Fruit fly (Drosophila melanogaster) whole organism, embryonic: ENCODE data around the gene Sf3b1.

ENCODE experiments used
- Aef1 ChIP-seq: fragments of 200-800 bp; sonication (Bioruptor generic); IDR thresholded peaks from 3 replicates; pipeline ENCODE4 v1.3.6; 2022; ENCODE audit warnings: missing biosample characterization, missing genetic modification characterization
- Bdp1 ChIP-seq: fragments of 200-800 bp; sonication (Bioruptor generic); optimal IDR thresholded peaks from 3 replicates; lab custom pipeline; 2016; ENCODE audit warnings: missing biosample characterization, missing genetic modification characterization
- Bteb2 ChIP-seq: fragments of 200-800 bp; sonication (Bioruptor generic); optimal IDR thresholded peaks from 2 replicates; lab custom pipeline; 2016; ENCODE audit warnings: missing biosample characterization, missing genetic modification characterization
- CG10366 ChIP-seq: fragments of 200-800 bp; sonication (Bioruptor generic); IDR thresholded peaks from 2 replicates; pipeline ENCODE4 v1.3.6; 2022; ENCODE audit warnings: missing biosample characterization, missing genetic modification characterization
- CG18011 ChIP-seq: fragments of 200-800 bp; sonication (Bioruptor generic); optimal IDR thresholded peaks from 2 replicates; lab custom pipeline; 2017; ENCODE audit warnings: missing biosample characterization, missing genetic modification characterization, mild to moderate bottlenecking, moderate library complexity, missing genotype
- CG18764 ChIP-seq: fragments of 200-800 bp; sonication (Bioruptor generic); optimal IDR thresholded peaks from 3 replicates; lab custom pipeline; 2016; ENCODE audit warnings: missing biosample characterization, missing genetic modification characterization
- CG2678 ChIP-seq: fragments of 200-800 bp; sonication (Bioruptor generic); optimal IDR thresholded peaks from 3 replicates; lab custom pipeline; 2019; ENCODE audit warnings: missing biosample characterization, mild to moderate bottlenecking, missing genetic modification characterization, moderate library complexity
- CG30431 ChIP-seq: fragments of 200-800 bp; sonication (Bioruptor generic); optimal IDR thresholded peaks from 2 replicates; lab custom pipeline; 2017; ENCODE audit warnings: missing biosample characterization, missing genetic modification characterization
- CG31365 ChIP-seq: fragments of 200-800 bp; sonication (Bioruptor generic); optimal IDR thresholded peaks from 2 replicates; lab custom pipeline; 2018; ENCODE audit warnings: missing biosample characterization, mild to moderate bottlenecking, missing genetic modification characterization
- CG31388 ChIP-seq: fragments of 200-800 bp; sonication (Bioruptor generic); optimal IDR thresholded peaks from 2 replicates; lab custom pipeline; 2016; ENCODE audit warnings: missing biosample characterization, missing genetic modification characterization
- CG34224 ChIP-seq: fragments of 200-800 bp; sonication (Bioruptor generic); IDR thresholded peaks from 3 replicates; pipeline ENCODE4 v1.3.6; 2022; ENCODE audit warnings: missing biosample characterization, missing genetic modification characterization; ENCODE audit not compliant: partially characterized antibody
- CG4282 ChIP-seq: fragments of 200-800 bp; sonication (Bioruptor generic); optimal IDR thresholded peaks from 2 replicates; lab custom pipeline; 2016; ENCODE audit warnings: missing biosample characterization, missing genetic modification characterization
- CG8290 ChIP-seq, 3 experiments: fragments of 200-800 bp; sonication (Bioruptor generic); optimal IDR thresholded peaks; 2 replicates each; lab custom pipeline; 2016 to 2019; ENCODE audit warnings: missing biosample characterization in 3 of 3, missing genetic modification characterization in 3 of 3, mild to moderate bottlenecking in 2 of 3, moderate library complexity in 1 of 3
- CG8359 ChIP-seq: fragments of 200-800 bp; sonication (Bioruptor generic); optimal IDR thresholded peaks from 2 replicates; lab custom pipeline; 2017; ENCODE audit warnings: missing biosample characterization, mild to moderate bottlenecking, missing genetic modification characterization, borderline replicate concordance
- CG8478 ChIP-seq: fragments of >200 bp; optimal IDR thresholded peaks from 2 replicates; lab custom pipeline; 2018
- CG8924 ChIP-seq: fragments of 200-800 bp; optimal IDR thresholded peaks from 3 replicates; lab custom pipeline; 2019; ENCODE audit warnings: missing biosample characterization, mild to moderate bottlenecking, missing genetic modification characterization, moderate library complexity
- CkIIα-i1 ChIP-seq: fragments of 200-800 bp; sonication (Bioruptor generic); IDR thresholded peaks from 2 replicates; pipeline ENCODE4 v1.3.6; 2022; ENCODE audit warnings: missing biosample characterization, missing genetic modification characterization
- CrebB ChIP-seq: fragments of 200-800 bp; sonication (Bioruptor generic); optimal IDR thresholded peaks from 3 replicates; lab custom pipeline; 2018; ENCODE audit warnings: missing biosample characterization, mild to moderate bottlenecking, missing genetic modification characterization
- Dfd ChIP-seq, 2 experiments: fragments of >200 bp; optimal IDR thresholded peaks; 2 replicates each; lab custom pipeline; 2017; ENCODE audit warnings: missing biosample characterization in 2 of 2, missing genetic modification characterization in 2 of 2
- Drgx ChIP-seq: fragments of 200-800 bp; sonication (Bioruptor generic); IDR thresholded peaks from 2 replicates; pipeline ENCODE4 v1.3.6; 2022; ENCODE audit warnings: missing biosample characterization, missing genetic modification characterization
- Eip74EF ChIP-seq, 2 experiments: fragments of 200-800 bp in 1 of 2; fragments of >200 bp in 1 of 2; sonication (Bioruptor generic) in 1 of 2; optimal IDR thresholded peaks; 2 replicates each; lab custom pipeline; 2017 to 2019; ENCODE audit warnings: missing biosample characterization in 2 of 2, missing genetic modification characterization in 2 of 2, mild to moderate bottlenecking in 1 of 2, moderate library complexity in 1 of 2
- H15 ChIP-seq: fragments of 200-800 bp; sonication (Bioruptor generic); IDR thresholded peaks from 3 replicates; pipeline ENCODE4 v1.3.6; 2022; ENCODE audit warnings: missing biosample characterization, missing genetic modification characterization
- HHEX ChIP-seq: fragments of 200-800 bp; sonication (Bioruptor generic); optimal IDR thresholded peaks from 3 replicates; lab custom pipeline; 2017; ENCODE audit warnings: missing biosample characterization, mild to moderate bottlenecking, missing genetic modification characterization, missing genetic modification reagents
- Hr3 ChIP-seq: fragments of 200-800 bp; sonication (Bioruptor generic); optimal IDR thresholded peaks from 3 replicates; lab custom pipeline; 2016; ENCODE audit warnings: missing biosample characterization, missing genetic modification characterization
- NFAT ChIP-seq: fragments of 200-800 bp; sonication (Bioruptor generic); IDR thresholded peaks from 2 replicates; pipeline ENCODE4 v1.3.6; 2022; ENCODE audit warnings: missing biosample characterization, missing genetic modification characterization
- Scr ChIP-seq: fragments of 200-800 bp; sonication (Bioruptor generic); IDR thresholded peaks from 2 replicates; pipeline ENCODE4 v1.3.6; 2022; ENCODE audit warnings: missing biosample characterization, missing genetic modification characterization; ENCODE audit not compliant: partially characterized antibody
- TFAM ChIP-seq: fragments of 200-800 bp; sonication (Bioruptor generic); optimal IDR thresholded peaks from 2 replicates; lab custom pipeline; 2017; ENCODE audit warnings: missing biosample characterization, missing genetic modification characterization, inconsistent platforms
- ab ChIP-seq: fragments of 200-800 bp; sonication (Bioruptor generic); optimal IDR thresholded peaks from 2 replicates; lab custom pipeline; 2016; ENCODE audit warnings: missing biosample characterization, missing genetic modification characterization
- ase ChIP-seq: fragments of 200-800 bp; sonication (Bioruptor generic); IDR thresholded peaks from 3 replicates; pipeline ENCODE4 v1.3.6; 2022; ENCODE audit warnings: missing biosample characterization, missing genetic modification characterization
- corto ChIP-seq: fragments of 200-800 bp; sonication (Bioruptor generic); optimal IDR thresholded peaks from 2 replicates; lab custom pipeline; 2016; ENCODE audit warnings: missing biosample characterization, mild to moderate bottlenecking, missing genetic modification characterization, moderate library complexity
- fd102C ChIP-seq: fragments of 200-800 bp; sonication (Bioruptor generic); optimal IDR thresholded peaks from 2 replicates; lab custom pipeline; 2018; ENCODE audit warnings: missing biosample characterization, mild to moderate bottlenecking, missing genetic modification characterization, moderate library complexity
- ftz-f1 ChIP-seq: fragments of 200-800 bp; sonication (Bioruptor generic); optimal IDR thresholded peaks from 2 replicates; lab custom pipeline; 2016; ENCODE audit warnings: missing biosample characterization, missing genetic modification characterization
- gem ChIP-seq: fragments of 200-800 bp; sonication (Bioruptor generic); optimal IDR thresholded peaks from 2 replicates; lab custom pipeline; 2019; ENCODE audit warnings: missing biosample characterization, mild to moderate bottlenecking, missing genetic modification characterization, moderate library complexity
- ham ChIP-seq: fragments of 200-800 bp; sonication (Bioruptor generic); IDR thresholded peaks from 2 replicates; pipeline ENCODE4 v1.3.6; 2022; ENCODE audit warnings: missing biosample characterization, missing genetic modification characterization
- knrl ChIP-seq: fragments of 200-800 bp; sonication (Bioruptor generic); IDR thresholded peaks from 3 replicates; pipeline ENCODE4 v1.3.6; 2022; ENCODE audit warnings: missing biosample characterization, missing genetic modification characterization; ENCODE audit not compliant: partially characterized antibody
- lilli ChIP-seq: fragments of 200-800 bp; sonication (Bioruptor generic); optimal IDR thresholded peaks from 3 replicates; lab custom pipeline; 2016; ENCODE audit warnings: missing biosample characterization, missing genetic modification characterization
- lmd ChIP-seq: fragments of 200-800 bp; sonication (Bioruptor generic); IDR thresholded peaks from 2 replicates; pipeline ENCODE4 v1.3.6; 2022; ENCODE audit warnings: missing biosample characterization, missing genetic modification characterization
- luna ChIP-seq: fragments of 200-800 bp; sonication (Bioruptor generic); optimal IDR thresholded peaks from 2 replicates; lab custom pipeline; 2016; ENCODE audit warnings: missing biosample characterization, missing genetic modification characterization
- nerfin-2 ChIP-seq: fragments of 200-800 bp; sonication (Bioruptor generic); IDR thresholded peaks from 2 replicates; pipeline ENCODE4 v1.3.6; 2022; ENCODE audit warnings: missing biosample characterization, missing genetic modification characterization; ENCODE audit not compliant: partially characterized antibody
- oc ChIP-seq: fragments of 200-800 bp; sonication (Bioruptor generic); optimal IDR thresholded peaks from 2 replicates; lab custom pipeline; 2018; ENCODE audit warnings: missing biosample characterization, mild to moderate bottlenecking, missing genetic modification characterization, moderate library complexity
- pan ChIP-seq, 4 experiments: fragments of >200 bp in 3 of 4; fragments of 200-800 bp in 1 of 4; sonication (Bioruptor generic) in 1 of 4; optimal IDR thresholded peaks in 3 of 4; IDR thresholded peaks in 1 of 4; 2 replicates each; pipeline versions ENCODE4 v1.3.6 to Lab custom; 2017 to 2022; ENCODE audit warnings: missing biosample characterization in 2 of 4, missing genetic modification characterization in 2 of 4, mixed read lengths in 1 of 4
- scrt ChIP-seq: fragments of 200-800 bp; sonication (Bioruptor generic); optimal IDR thresholded peaks from 2 replicates; lab custom pipeline; 2018; ENCODE audit warnings: missing biosample characterization, mild to moderate bottlenecking, missing genetic modification characterization, moderate library complexity
- seq ChIP-seq: fragments of 200-800 bp; sonication (Bioruptor generic); IDR thresholded peaks from 2 replicates; pipeline ENCODE4 v1.3.6; 2022; ENCODE audit warnings: missing biosample characterization, missing genetic modification characterization
- sob ChIP-seq: fragments of 200-800 bp; sonication (Bioruptor generic); IDR thresholded peaks from 2 replicates; pipeline ENCODE4 v1.3.6; 2022; ENCODE audit warnings: missing biosample characterization, missing genetic modification characterization
- stwl ChIP-seq: fragments of 200-800 bp; sonication (Bioruptor generic); optimal IDR thresholded peaks from 3 replicates; lab custom pipeline; 2018; ENCODE audit warnings: missing biosample characterization, mild to moderate bottlenecking, missing genetic modification characterization, moderate library complexity
- tna ChIP-seq: fragments of 200-800 bp; sonication (Bioruptor generic); IDR thresholded peaks from 2 replicates; pipeline ENCODE4 v1.3.6; 2022; ENCODE audit warnings: missing biosample characterization, missing genetic modification characterization; ENCODE audit not compliant: partially characterized antibody
- unc-4 ChIP-seq: fragments of 200-800 bp; sonication (Bioruptor generic); IDR thresholded peaks from 2 replicates; pipeline ENCODE4 v1.3.6; 2022; ENCODE audit warnings: missing biosample characterization, missing genetic modification characterization; ENCODE audit not compliant: partially characterized antibody
- zf30C ChIP-seq: fragments of 200-800 bp; sonication (Bioruptor generic); optimal IDR thresholded peaks from 3 replicates; lab custom pipeline; 2018; ENCODE audit warnings: missing biosample characterization, mild to moderate bottlenecking, missing genetic modification characterization

Sf3b1 gene

DNA sequence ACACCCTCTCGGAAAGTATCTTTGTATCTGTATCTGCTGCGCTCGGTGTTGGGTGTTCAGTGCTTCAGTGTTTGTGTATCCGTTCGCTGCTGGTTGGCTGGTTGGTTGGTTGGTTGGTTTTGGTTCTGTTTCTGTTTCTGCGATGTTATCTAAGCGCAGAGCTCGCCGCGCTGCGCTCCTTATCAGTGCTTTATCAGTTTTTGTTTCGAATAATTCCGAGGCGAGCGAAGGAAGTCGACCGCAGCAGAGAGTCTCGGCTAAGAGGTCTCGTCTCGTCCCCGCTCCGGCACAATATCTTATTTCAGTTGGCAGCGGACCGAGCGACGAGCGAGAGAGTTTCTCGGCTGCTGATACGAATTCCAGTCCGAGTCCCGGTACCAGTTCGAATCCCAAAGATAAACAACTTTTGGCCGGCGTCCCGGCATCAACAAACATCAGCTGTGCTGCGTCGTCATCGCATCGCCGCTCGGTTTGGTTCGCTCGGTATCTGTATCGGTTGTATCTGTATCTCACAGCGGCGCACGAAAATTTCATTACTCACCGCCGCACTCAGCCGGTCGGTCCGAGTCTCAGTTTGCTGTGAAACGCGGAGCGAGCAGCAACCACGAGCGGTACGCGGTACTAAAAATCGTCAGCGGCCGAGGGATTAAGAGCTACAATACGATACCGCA is 44.8 kb upstream of the Sf3b1 start (continued):
- TF ChIP-seq lmd (GFP tag; lab: Robert Waterston, UW) (no peak), Bteb2 (GFP tag; lab: Kevin White, UChicago) (no peak), Eip74EF (GFP tag; optimal IDR thresholded peaks at IDR 0.05; lab: Kevin White, UChicago) (no peak), CG10366 (GFP tag; lab: Robert Waterston, UW) (0 out of 2 replicates have a peak, but pooled peaks have one; percentile 19), Bdp1 (GFP tag; lab: Kevin White, UChicago) (no peak), corto (no peak), Scr (GFP tag; lab: Robert Waterston, UW) (peak; percentile 50), ftz-f1 (GFP tag; lab: Kevin White, UChicago) (peak; percentile 57), pan (optimal IDR thresholded peaks at IDR 0.05; lab: Kevin White, UChicago) (no peak), pan (GFP tag; optimal IDR thresholded peaks at IDR 0.05 in 1 of 2, IDR thresholded peaks at IDR 0.05 in 1 of 2) (peak in 1 of 2 experiments; percentile 24), lilli (peak; percentile 24), CG8359 (GFP tag; lab: Kevin White, UChicago) (no peak), scrt (GFP tag; lab: Kevin White, UChicago) (peak; percentile 30), H15 (GFP tag; lab: Robert Waterston, UW) (no peak), CG31388 (GFP tag; lab: Kevin White, UChicago) (no peak), Drgx (no peak), fd102C (GFP tag; lab: Kevin White, UChicago) (peak; percentile 51), sob (peak; percentile 60; the same call in 1 of the 2 replicates), NFAT (no peak), luna (no peak), CG30431 (no peak), seq (GFP tag; lab: Robert Waterston, UW) (no peak), Dfd (GFP tag; optimal IDR thresholded peaks at IDR 0.05; lab: Kevin White, UChicago) (no peak), tna (GFP tag; lab: Robert Waterston, UW) (peak; percentile 70), CG4282 (no peak), ase (GFP tag; lab: Robert Waterston, UW) (no peak), stwl (tag; lab: Kevin White, UChicago) (peak; percentile 15), Hr3 (GFP tag; lab: Kevin White, UChicago) (no peak), nerfin-2 (GFP tag; lab: Robert Waterston, UW) (peak; percentile 32; the same call in 1 of the 2 replicates), CrebB (tag; lab: Kevin White, UChicago) (peak; percentile 14), CG31365 (tag; lab: Kevin White, UChicago) (peak; percentile 0), CG8478 (lab: Kevin White, UChicago) (no peak), CG2678 (tag; lab: Kevin White, UChicago) (peak; percentile 28), ham (no peak), CG8290 (GFP tag; optimal IDR thresholded peaks at IDR 0.05; lab: Kevin White, UChicago) (peak; percentile 21), CG8290 (tag; optimal IDR thresholded peaks at IDR 0.05; lab: Kevin White, UChicago) (peak in 1 of 2 experiments; percentile 80), CG34224 (GFP tag; lab: Robert Waterston, UW) (peak; percentile 74), zf30C (GFP tag; lab: Kevin White, UChicago) (no peak), oc (tag; lab: Kevin White, UChicago) (peak; percentile 90), CG18011 (GFP tag; lab: Kevin White, UChicago) (peak; percentile 13), unc-4 (GFP tag; lab: Robert Waterston, UW) (peak; percentile 52), Aef1 (GFP tag; lab: Robert Waterston, UW) (no peak), TFAM (GFP tag; lab: Kevin White, UChicago) (no peak), CG18764 (GFP tag; lab: Kevin White, UChicago) (no peak), ab (GFP tag; lab: Kevin White, UChicago) (no peak), gem (tag; lab: Kevin White, UChicago) (no peak), CG8924 (tag; lab: Kevin White, UChicago) (peak; percentile 42), CkIIα-i1 (GFP tag; lab: Robert Waterston, UW) (no peak), knrl (peak; percentile 45; the same call in 2 of the 3 replicates), HHEX (GFP tag; lab: Kevin White, UChicago) (peak; percentile 37)
